Worm (Caenorhabditis elegans): ENCODE results near the gene clec-202.

clec-202 gene

ce11 chrIV:17406119-17406518 lies 44.9 kb downstream of the clec-202 start (continued):
- peak; percentile 56 for TF ChIP-seq nhr-28 (tag; optimal IDR thresholded peaks at IDR 0.05)
- TF ChIP-seq dpl-1 (GFP tag; optimal IDR thresholded peaks at IDR 0.05) = no peak
- no peak for TF ChIP-seq D1046.2 (GFP tag; IDR thresholded peaks at IDR 0.05)

- TF ChIP-seq ceh-28 (tag; optimal IDR thresholded peaks at IDR 0.05) (no peak), mxl-3 (GFP tag; optimal IDR thresholded peaks at IDR 0.05) (no peak)
Observed at ce11 chrIV:17407025-17407424, 45.8 kb downstream of the clec-202 start, which contains the start of gene T02D1.7. T02D1.7 (minus strand) TSS chrIV:17407125.

DNA sequence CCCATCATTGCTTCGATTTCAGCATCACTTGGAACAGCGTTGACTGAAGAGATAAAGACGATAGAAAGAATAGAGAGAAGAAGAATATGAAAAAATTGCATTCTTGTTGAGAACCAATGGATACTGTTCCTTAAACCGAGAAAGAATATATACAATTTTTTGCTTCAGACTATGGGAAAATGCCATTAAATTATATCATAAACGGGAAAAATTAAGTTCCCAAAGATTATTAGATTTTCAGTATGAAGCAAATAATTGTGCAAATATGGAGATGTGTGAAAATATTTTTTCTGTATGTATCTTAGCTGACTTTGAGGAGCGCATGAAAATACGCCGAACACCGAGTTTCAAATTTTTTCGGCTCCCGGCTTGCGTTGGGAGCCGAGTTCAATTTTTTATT lies 46.2 kb downstream of the clec-202 start, which contains the start of gene T02D1.9:
TSS of gene T02D1.9 (minus strand) at position 101 of the 400 bp plus-strand sequence.
- peak; percentile 26 for TF ChIP-seq aha-1 (tag)
- TF ChIP-seq mdl-1 (tag; optimal IDR thresholded peaks at IDR 0.05) = no peak

ce11 chrIV:17413343-17413742 lies 52.1 kb downstream of the clec-202 start:
- peak in 1 of 2 experiments; percentile 90 for TF ChIP-seq unc-62 (GFP tag; optimal IDR thresholded peaks at IDR 0.05 in 1 of 2)
- TF ChIP-seq unc-62 (tag; optimal IDR thresholded peaks at IDR 0.05) = no peak
- no peak for TF ChIP-seq egl-43 (GFP tag; IDR thresholded peaks at IDR 0.05)
